Worm (Caenorhabditis elegans): ENCODE measurements around the gene R166.3.

R166.3 gene

ce11 chrII:10569498-10569897, 30.4 kb upstream of the R166.3 start:
- TF ChIP-seq hmg-4 (GFP tag; optimal IDR thresholded peaks at IDR 0.05) (no peak), sea-1 (GFP tag; conservative IDR thresholded peaks at IDR 0.05) (no peak)

DNA sequence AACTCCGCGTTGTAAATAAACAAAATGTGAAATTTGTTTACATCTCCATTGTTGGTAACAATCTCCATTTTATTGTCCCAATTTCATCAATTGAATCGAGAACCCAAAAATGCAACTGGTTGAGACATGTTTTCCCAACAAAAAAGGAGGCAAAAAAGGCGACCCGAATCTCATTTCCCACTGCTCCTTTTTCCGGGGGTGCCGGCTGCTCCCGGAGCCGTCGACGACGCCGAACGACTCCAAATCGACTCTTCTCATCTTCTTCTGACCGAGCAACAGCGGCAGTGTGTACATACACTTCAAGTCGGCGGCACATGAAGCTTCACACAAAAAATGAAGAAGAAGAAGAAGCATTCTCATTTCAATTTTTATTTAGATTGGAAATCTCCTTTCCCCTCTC, 27.3 kb upstream of the R166.3 start:
- no peak for TF ChIP-seq ets-7 (tag; optimal IDR thresholded peaks at IDR 0.05)

DNA sequence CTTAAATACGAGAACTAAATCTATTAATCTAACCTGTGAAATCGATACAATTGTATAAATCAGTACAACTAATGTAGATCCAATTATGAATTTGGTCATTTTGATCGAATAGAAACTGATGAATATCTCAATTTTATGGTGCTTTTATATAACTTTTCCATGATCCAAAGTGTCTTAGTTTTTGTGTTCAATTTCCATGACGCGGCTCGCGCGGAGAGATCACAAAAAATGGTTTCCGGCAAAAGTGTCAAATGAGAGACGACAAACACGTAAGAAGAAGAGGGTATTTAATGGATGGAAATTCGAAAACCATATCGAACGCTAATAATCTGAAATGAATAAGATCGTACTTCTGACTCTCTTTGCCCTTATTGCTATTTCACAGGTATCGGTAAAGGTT, 25.4 kb upstream of the R166.3 start, which contains the start of the genes C06A1.6 and C06A1.7:
TSS of gene C06A1.6 (minus strand) at position 101 of the 400 bp plus-strand sequence.
TSS of gene C06A1.7 (plus strand) at position 314 of the 400 bp plus-strand sequence.
- TF ChIP-seq ceh-36 (tag; optimal IDR thresholded peaks at IDR 0.05) (no peak), tbx-37 (GFP tag; conservative IDR thresholded peaks at IDR 0.05) (no peak), hmbx-1 (tag; optimal IDR thresholded peaks at IDR 0.05) (no peak), sea-1 (GFP tag; conservative IDR thresholded peaks at IDR 0.05) (no peak), hnd-1 (tag; optimal IDR thresholded peaks at IDR 0.05) (no peak), ama-1 (optimal IDR thresholded peaks at IDR 0.05) (no peak), flt-1 (GFP tag; IDR thresholded peaks at IDR 0.05) (no peak), aly-1 (tag; optimal IDR thresholded peaks at IDR 0.05) (no peak), F13C5.2 (tag; optimal IDR thresholded peaks at IDR 0.05) (no peak), B0310.2 (tag; optimal IDR thresholded peaks at IDR 0.05) (no peak), pes-1 (GFP tag; IDR thresholded peaks at IDR 0.05) (no peak), scrt-1 (GFP tag; IDR thresholded peaks at IDR 0.05) (no peak), hmg-4 (GFP tag; optimal IDR thresholded peaks at IDR 0.05) (no peak), tra-4 (tag; optimal IDR thresholded peaks at IDR 0.05) (no peak), ceh-13 (GFP tag; optimal IDR thresholded peaks at IDR 0.05) (no peak), ets-7 (tag; optimal IDR thresholded peaks at IDR 0.05) (no peak), tbx-11 (GFP tag; IDR thresholded peaks at IDR 0.05) (no peak)

ce11 chrII:10563368-10563767, 24.2 kb upstream of the R166.3 start, which contains the start of gene cdc-48.1:
Gene cdc-48.1, minus strand, starts transcription at chrII:10563407.
- peak; percentile 54 for TF ChIP-seq ceh-36 (tag; optimal IDR thresholded peaks at IDR 0.05)
- TF ChIP-seq hmbx-1 (tag; optimal IDR thresholded peaks at IDR 0.05), result peak; percentile 51
- peak; percentile 60 for TF ChIP-seq tra-4 (tag; optimal IDR thresholded peaks at IDR 0.05)
- TF ChIP-seq hnd-1 (tag; optimal IDR thresholded peaks at IDR 0.05), result peak; percentile 42
- peak; percentile 45 for TF ChIP-seq ets-7 (tag; optimal IDR thresholded peaks at IDR 0.05)
- TF ChIP-seq tbx-11 (GFP tag; IDR thresholded peaks at IDR 0.05), result peak; percentile 57; the same call in 1 of the 2 replicates
- peak; percentile 99 for TF ChIP-seq F13C5.2 (tag; optimal IDR thresholded peaks at IDR 0.05)
- peak; percentile 82 for TF ChIP-seq pes-1 (GFP tag; IDR thresholded peaks at IDR 0.05)
- peak; percentile 75 for TF ChIP-seq tbx-37 (GFP tag; conservative IDR thresholded peaks at IDR 0.05)
- TF ChIP-seq B0310.2 (tag; optimal IDR thresholded peaks at IDR 0.05), result peak; percentile 74
- peak; percentile 86 for TF ChIP-seq sea-1 (GFP tag; conservative IDR thresholded peaks at IDR 0.05)
- peak; percentile 81 for TF ChIP-seq flt-1 (GFP tag; IDR thresholded peaks at IDR 0.05)
- TF ChIP-seq scrt-1 (GFP tag; IDR thresholded peaks at IDR 0.05), result peak; percentile 57; the same call in 1 of the 2 replicates
- peak; percentile 47 for TF ChIP-seq ceh-13 (GFP tag; optimal IDR thresholded peaks at IDR 0.05)
- no peak for TF ChIP-seq aly-1 (tag; optimal IDR thresholded peaks at IDR 0.05)
- TF ChIP-seq ama-1 (optimal IDR thresholded peaks at IDR 0.05), result no peak
- TF ChIP-seq hmg-4 (GFP tag; optimal IDR thresholded peaks at IDR 0.05), result peak; percentile 65

ce11 chrII:10559671-10560184, 20.6 kb upstream of the R166.3 start:
- TF ChIP-seq sea-1 (GFP tag; conservative IDR thresholded peaks at IDR 0.05), result no peak
- TF ChIP-seq tbx-37 (GFP tag; conservative IDR thresholded peaks at IDR 0.05), result no peak
- no peak for TF ChIP-seq ama-1 (optimal IDR thresholded peaks at IDR 0.05)
- no peak for TF ChIP-seq flt-1 (GFP tag; IDR thresholded peaks at IDR 0.05)
- TF ChIP-seq scrt-1 (GFP tag; IDR thresholded peaks at IDR 0.05), result no peak
- TF ChIP-seq F13C5.2 (tag; optimal IDR thresholded peaks at IDR 0.05), result no peak
- no peak for TF ChIP-seq pes-1 (GFP tag; IDR thresholded peaks at IDR 0.05)
- TF ChIP-seq ceh-13 (GFP tag; optimal IDR thresholded peaks at IDR 0.05), result no peak
- TF ChIP-seq hmbx-1 (tag; optimal IDR thresholded peaks at IDR 0.05), result no peak
- TF ChIP-seq ceh-36 (tag; optimal IDR thresholded peaks at IDR 0.05), result no peak
- no peak for TF ChIP-seq tra-4 (tag; optimal IDR thresholded peaks at IDR 0.05)
- no peak for TF ChIP-seq hnd-1 (tag; optimal IDR thresholded peaks at IDR 0.05)

ce11 chrII:10558962-10559415, 19.9 kb upstream of the R166.3 start:
- TF ChIP-seq tbx-37 (GFP tag; conservative IDR thresholded peaks at IDR 0.05) (no peak), tbx-11 (GFP tag; IDR thresholded peaks at IDR 0.05) (no peak), B0310.2 (tag; optimal IDR thresholded peaks at IDR 0.05) (no peak), F13C5.2 (tag; optimal IDR thresholded peaks at IDR 0.05) (no peak), hnd-1 (tag; optimal IDR thresholded peaks at IDR 0.05) (no peak), ets-7 (tag; optimal IDR thresholded peaks at IDR 0.05) (no peak), ceh-13 (GFP tag; optimal IDR thresholded peaks at IDR 0.05) (no peak), aly-1 (tag; optimal IDR thresholded peaks at IDR 0.05) (no peak), scrt-1 (GFP tag; IDR thresholded peaks at IDR 0.05) (no peak), ceh-36 (tag; optimal IDR thresholded peaks at IDR 0.05) (no peak), pes-1 (GFP tag; IDR thresholded peaks at IDR 0.05) (no peak)

DNA sequence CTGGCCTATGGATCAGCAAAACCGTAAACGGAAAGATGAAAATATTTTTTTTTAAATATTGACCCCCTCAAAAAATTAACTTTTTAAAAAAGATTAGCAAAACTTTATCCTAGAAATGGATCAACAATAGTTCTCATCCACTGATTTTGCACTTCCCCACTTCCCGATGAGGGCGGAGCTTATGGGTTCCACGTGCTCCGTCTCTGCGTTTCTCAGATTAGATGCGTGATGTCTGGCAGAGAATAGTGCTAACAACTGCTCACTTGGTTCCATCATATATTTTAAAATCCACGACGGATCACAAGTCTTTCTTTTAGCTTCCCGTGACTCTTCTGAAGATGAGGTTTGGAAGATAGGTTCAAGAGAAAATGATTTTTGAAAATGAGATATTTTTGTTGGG, 19.2 kb upstream of the R166.3 start:
- TF ChIP-seq ama-1 (optimal IDR thresholded peaks at IDR 0.05) (no peak), tra-4 (tag; optimal IDR thresholded peaks at IDR 0.05) (no peak), ceh-13 (GFP tag; optimal IDR thresholded peaks at IDR 0.05) (no peak), ceh-36 (tag; optimal IDR thresholded peaks at IDR 0.05) (no peak), F13C5.2 (tag; optimal IDR thresholded peaks at IDR 0.05) (no peak), sea-1 (GFP tag; conservative IDR thresholded peaks at IDR 0.05) (no peak), scrt-1 (GFP tag; IDR thresholded peaks at IDR 0.05) (no peak), ets-7 (tag; optimal IDR thresholded peaks at IDR 0.05) (no peak), B0310.2 (tag; optimal IDR thresholded peaks at IDR 0.05) (no peak), aly-1 (tag; optimal IDR thresholded peaks at IDR 0.05) (no peak), hmg-4 (GFP tag; optimal IDR thresholded peaks at IDR 0.05) (no peak)

- TF ChIP-seq aly-1 (tag; optimal IDR thresholded peaks at IDR 0.05) (no peak), hmbx-1 (tag; optimal IDR thresholded peaks at IDR 0.05) (no peak), ama-1 (optimal IDR thresholded peaks at IDR 0.05) (no peak), F13C5.2 (tag; optimal IDR thresholded peaks at IDR 0.05) (no peak)
Observed at ce11 chrII:10557206-10557574, 18.1 kb upstream of the R166.3 start.
